Worm (Caenorhabditis elegans) whole organism, L1 larva: ENCODE measurements around the gene ave-1.

Experiments used
- C16A3.4 ChIP-seq: fragments of 150-350 bp; optimal IDR thresholded peaks from 2 replicates; lab custom pipeline; 2014; ENCODE audit warnings: missing biosample characterization, missing genetic modification characterization
- F16B12.6 ChIP-seq: fragments of 150-350 bp; optimal IDR thresholded peaks from 2 replicates; lab custom pipeline; 2014; ENCODE audit warnings: missing biosample characterization, missing genetic modification characterization
- Y116A8C.19 ChIP-seq: sonication (generic microtip); optimal IDR thresholded peaks from 2 replicates; lab custom pipeline; 2016; ENCODE audit warnings: missing compliant biosample characterization, missing genetic modification characterization, borderline replicate concordance
- aha-1 ChIP-seq: fragments of 150-350 bp; optimal IDR thresholded peaks from 2 replicates; lab custom pipeline; 2014; ENCODE audit warnings: missing biosample characterization, missing genetic modification characterization
- alr-1 ChIP-seq: fragments of 200-800 bp; sonication (Bioruptor generic); optimal IDR thresholded peaks from 2 replicates; lab custom pipeline; 2018; ENCODE audit warnings: borderline replicate concordance, mild to moderate bottlenecking, missing genetic modification characterization, missing compliant biosample characterization
- blmp-1 ChIP-seq: fragments of 150-350 bp; optimal IDR thresholded peaks from 2 replicates; lab custom pipeline; 2014; ENCODE audit warnings: missing biosample characterization, missing genetic modification characterization
- ceh-8 ChIP-seq: fragments of 200-800 bp; sonication (Bioruptor generic); optimal IDR thresholded peaks from 2 replicates; lab custom pipeline; 2018; ENCODE audit warnings: mild to moderate bottlenecking, missing genetic modification characterization, moderate library complexity, missing compliant biosample characterization
- ceh-82 ChIP-seq, 3 experiments: fragments of 150-350 bp in 1 of 3; sonication (generic microtip) in 2 of 3; optimal IDR thresholded peaks; 2 replicates each; lab custom pipeline; 2014 to 2017; ENCODE audit warnings: missing biosample characterization in 3 of 3, missing genetic modification characterization in 3 of 3
- dpl-1 ChIP-seq, 3 experiments: fragments of 150-350 bp in 2 of 3; sonication (generic microtip) in 1 of 3; optimal IDR thresholded peaks; 2 replicates each; lab custom pipeline; 2014 to 2017; ENCODE audit warnings: missing biosample characterization in 3 of 3, missing genetic modification characterization in 3 of 3, missing genetic modification reagents in 3 of 3
- efl-1 ChIP-seq, 4 experiments: fragments of 150-350 bp; optimal IDR thresholded peaks in 3 of 4; peaks in 1 of 4; 1 replicate in 1 of 4; 2 replicates in 3 of 4; lab custom pipeline; 2014; ENCODE audit warnings: missing biosample characterization in 2 of 4, missing genetic modification characterization in 2 of 4, missing genetic modification reagents in 2 of 4
- efl-3 ChIP-seq: fragments of 200-800 bp; sonication (Bioruptor generic); optimal IDR thresholded peaks from 2 replicates; lab custom pipeline; 2018; ENCODE audit warnings: mild to moderate bottlenecking, missing genetic modification characterization, missing compliant biosample characterization
- ets-5 ChIP-seq: fragments of 200-800 bp; sonication (Bioruptor generic); IDR thresholded peaks from 2 replicates; pipeline ENCODE4 v1.3.6; 2022; ENCODE audit warnings: missing genetic modification characterization, missing compliant biosample characterization
- fkh-10 ChIP-seq: sonication (generic microtip); optimal IDR thresholded peaks from 2 replicates; lab custom pipeline; 2017; ENCODE audit warnings: missing biosample characterization, missing genetic modification reagents, missing genetic modification characterization
- grh-1 ChIP-seq: fragments of 200-800 bp; sonication (Bioruptor generic); IDR thresholded peaks from 2 replicates; pipeline ENCODE4 v1.3.6; 2022; ENCODE audit warnings: missing genetic modification reagents, missing genetic modification characterization, missing compliant biosample characterization
- hpl-2 ChIP-seq: fragments of 150-350 bp; optimal IDR thresholded peaks from 2 replicates; lab custom pipeline; 2014; ENCODE audit warnings: missing biosample characterization, missing genetic modification reagents, missing genetic modification characterization
- isw-1 ChIP-seq: fragments of 200-800 bp; sonication (Bioruptor generic); IDR thresholded peaks from 2 replicates; pipeline ENCODE4 v1.3.6; 2022; ENCODE audit warnings: missing genetic modification characterization, missing compliant biosample characterization
- jun-1 ChIP-seq: fragments of 150-350 bp; optimal IDR thresholded peaks from 2 replicates; lab custom pipeline; 2014; ENCODE audit warnings: missing biosample characterization, missing genetic modification reagents, missing genetic modification characterization
- lin-13 ChIP-seq: fragments of 150-350 bp; optimal IDR thresholded peaks from 2 replicates; lab custom pipeline; 2014; ENCODE audit warnings: missing biosample characterization, missing genetic modification reagents, missing genetic modification characterization
- lin-14 ChIP-seq: fragments of 200-800 bp; sonication (Bioruptor generic); optimal IDR thresholded peaks from 2 replicates; lab custom pipeline; 2018; ENCODE audit warnings: mild to moderate bottlenecking, missing genetic modification characterization, moderate library complexity, missing compliant biosample characterization
- lin-15B ChIP-seq: fragments of 150-350 bp; sonication (generic microtip); optimal IDR thresholded peaks from 3 replicates; lab custom pipeline; 2014; ENCODE audit warnings: missing biosample characterization, missing genetic modification characterization
- lin-35 ChIP-seq, 2 experiments: fragments of 150-350 bp; optimal IDR thresholded peaks; 2 replicates each; lab custom pipeline; 2014; ENCODE audit warnings: missing biosample characterization in 2 of 2, missing genetic modification characterization in 2 of 2, missing genetic modification reagents in 2 of 2
- lin-39 ChIP-seq: fragments of 150-350 bp; optimal IDR thresholded peaks from 2 replicates; lab custom pipeline; 2014; ENCODE audit warnings: missing biosample characterization, missing genetic modification reagents, missing genetic modification characterization
- lir-3 ChIP-seq: sonication (generic microtip); optimal IDR thresholded peaks from 2 replicates; lab custom pipeline; 2016; ENCODE audit warnings: mild to moderate bottlenecking, missing genetic modification characterization, moderate library complexity, missing compliant biosample characterization; ENCODE audit not compliant: poor library complexity
- lsy-2 ChIP-seq, 2 experiments: fragments of 150-350 bp; optimal IDR thresholded peaks; 2 replicates each; lab custom pipeline; 2014; ENCODE audit warnings: missing biosample characterization in 2 of 2, missing genetic modification characterization in 2 of 2
- mab-9 ChIP-seq: fragments of 200-800 bp; sonication (Bioruptor generic); IDR thresholded peaks from 2 replicates; pipeline ENCODE4 v1.3.6; 2022; ENCODE audit warnings: missing genetic modification reagents, missing genetic modification characterization, missing compliant biosample characterization
- mep-1 ChIP-seq: fragments of 150-350 bp; optimal IDR thresholded peaks from 2 replicates; lab custom pipeline; 2014; ENCODE audit warnings: missing biosample characterization, missing genetic modification characterization
- nhr-11 ChIP-seq: fragments of 150-350 bp; optimal IDR thresholded peaks from 2 replicates; lab custom pipeline; 2014; ENCODE audit warnings: missing biosample characterization, missing genetic modification characterization
- nhr-19 ChIP-seq: fragments of 200-800 bp; sonication (Bioruptor generic); conservative IDR thresholded peaks from 2 replicates; pipeline ENCODE4 v1.3.6; 2022; ENCODE audit warnings: missing genetic modification characterization, missing compliant biosample characterization
- nhr-20 ChIP-seq: sonication (generic microtip); optimal IDR thresholded peaks from 2 replicates; lab custom pipeline; 2016; ENCODE audit warnings: mild to moderate bottlenecking, missing genetic modification characterization, missing compliant biosample characterization
- nhr-71 ChIP-seq: sonication (generic microtip); optimal IDR thresholded peaks from 2 replicates; lab custom pipeline; 2016; ENCODE audit warnings: mild to moderate bottlenecking, missing genetic modification characterization, moderate library complexity, missing compliant biosample characterization
- nhr-84 ChIP-seq: sonication (generic microtip); optimal IDR thresholded peaks from 2 replicates; lab custom pipeline; 2017; ENCODE audit warnings: missing biosample characterization, missing genetic modification characterization
- nhr-85 ChIP-seq: sonication (generic microtip); peaks from one replicate; lab custom pipeline; 2016; ENCODE audit warnings: missing genetic modification characterization, inconsistent platforms, missing compliant biosample characterization
- nhr-90 ChIP-seq: sonication (generic microtip); optimal IDR thresholded peaks from 2 replicates; lab custom pipeline; 2016; ENCODE audit warnings: mild to moderate bottlenecking, missing genetic modification characterization, missing compliant biosample characterization; ENCODE audit not compliant: poor library complexity
- pag-3 ChIP-seq: sonication (generic microtip); optimal IDR thresholded peaks from 2 replicates; lab custom pipeline; 2017; ENCODE audit warnings: missing genetic modification characterization, mild to moderate bottlenecking, missing compliant biosample characterization, antibody characterized with exemption, borderline replicate concordance; ENCODE audit not compliant: insufficient read depth
- pqm-1 ChIP-seq: sonication (generic microtip); optimal IDR thresholded peaks from 3 replicates; lab custom pipeline; 2017; ENCODE audit warnings: missing biosample characterization, missing genetic modification characterization
- snu-23 ChIP-seq: sonication (generic microtip); optimal IDR thresholded peaks from 2 replicates; lab custom pipeline; 2016; ENCODE audit warnings: missing genetic modification characterization, missing compliant biosample characterization
- sox-4 ChIP-seq: sonication (generic microtip); optimal IDR thresholded peaks from 2 replicates; lab custom pipeline; 2016; ENCODE audit warnings: missing genetic modification characterization, missing compliant biosample characterization
- sup-37 ChIP-seq: fragments of 200-800 bp; sonication (Bioruptor generic); optimal IDR thresholded peaks from 2 replicates; lab custom pipeline; 2018; ENCODE audit warnings: mild to moderate bottlenecking, missing genetic modification characterization, missing compliant biosample characterization
- swsn-7 ChIP-seq: sonication (generic microtip); optimal IDR thresholded peaks from 2 replicates; lab custom pipeline; 2016; ENCODE audit warnings: missing genetic modification characterization, missing compliant biosample characterization
- tbx-2 ChIP-seq: sonication (generic microtip); optimal IDR thresholded peaks from 2 replicates; lab custom pipeline; 2016; ENCODE audit warnings: missing genetic modification characterization, missing compliant biosample characterization
- tlp-1 ChIP-seq: fragments of 150-350 bp; optimal IDR thresholded peaks from 2 replicates; lab custom pipeline; 2014; ENCODE audit warnings: missing biosample characterization, missing genetic modification characterization
- unc-130 ChIP-seq: fragments of 150-350 bp; optimal IDR thresholded peaks from 2 replicates; lab custom pipeline; 2017; ENCODE audit warnings: missing biosample characterization, missing genetic modification characterization, inconsistent platforms
- unc-62 ChIP-seq: fragments of 150-350 bp; optimal IDR thresholded peaks from 2 replicates; lab custom pipeline; 2014; ENCODE audit warnings: missing biosample characterization, missing genetic modification reagents, missing genetic modification characterization
- unc-98 ChIP-seq: fragments of 200-800 bp; sonication (Bioruptor generic); IDR thresholded peaks from 2 replicates; pipeline ENCODE4 v1.3.6; 2022; ENCODE audit warnings: missing genetic modification characterization, missing compliant biosample characterization
- xbp-1 ChIP-seq: sonication (generic microtip); optimal IDR thresholded peaks from 2 replicates; lab custom pipeline; 2016; ENCODE audit warnings: missing genetic modification characterization, missing compliant biosample characterization
- zag-1 ChIP-seq: fragments of 150-350 bp; optimal IDR thresholded peaks from 2 replicates; lab custom pipeline; 2014; ENCODE audit warnings: missing biosample characterization, missing genetic modification characterization
- ztf-11 ChIP-seq, 2 experiments: sonication (generic microtip); optimal IDR thresholded peaks; 2 replicates each; lab custom pipeline; 2016 to 2017; ENCODE audit warnings: missing genetic modification characterization in 2 of 2, missing biosample characterization in 1 of 2, missing compliant biosample characterization in 1 of 2

The ave-1 gene

ce11 chrIII:1534431-1534830, 38.7 kb upstream of the ave-1 start:
- TF ChIP-seq efl-1 (optimal IDR thresholded peaks at IDR 0.05; lab: Kevin White, UChicago), result no peak
- peak; percentile 8 to 45 for TF ChIP-seq efl-1 (GFP tag; optimal IDR thresholded peaks at IDR 0.05 in 1 of 2; lab: Kevin White, UChicago)
- TF ChIP-seq ets-5, result no peak

- TF ChIP-seq Y116A8C.19 (tag; lab: Kevin White, UChicago), result no peak
- peak; percentile 4 for TF ChIP-seq xbp-1
- peak; percentile 18 for TF ChIP-seq lin-14 (GFP tag; lab: Kevin White, UChicago)
- TF ChIP-seq nhr-85 (tag; lab: Kevin White, UChicago), result peak; percentile 53
- TF ChIP-seq mep-1, result peak; percentile 66
- peak; percentile 47 for TF ChIP-seq lin-13 (GFP tag; lab: Kevin White, UChicago)
- no peak for TF ChIP-seq ets-5
- TF ChIP-seq nhr-71 (tag; lab: Kevin White, UChicago), result no peak
- no peak for TF ChIP-seq ceh-8 (GFP tag; lab: Kevin White, UChicago)
- TF ChIP-seq lin-39 (tag; lab: Kevin White, UChicago), result peak; percentile 3
- no peak for TF ChIP-seq nhr-90 (tag; lab: Kevin White, UChicago)
- TF ChIP-seq ztf-11 (tag; optimal IDR thresholded peaks at IDR 0.05; lab: Kevin White, UChicago), result no peak
- peak; percentile 16 to 43 (median 32) for TF ChIP-seq ceh-82 (tag; optimal IDR thresholded peaks at IDR 0.05; lab: Kevin White, UChicago)
- TF ChIP-seq blmp-1 (tag; lab: Kevin White, UChicago), result peak; percentile 7
- TF ChIP-seq tlp-1 (tag; lab: Kevin White, UChicago), result no peak
- TF ChIP-seq unc-62 (GFP tag; lab: Kevin White, UChicago), result no peak
- TF ChIP-seq swsn-7 (tag; lab: Kevin White, UChicago), result peak; percentile 33
- peak; percentile 69 for TF ChIP-seq unc-130
- TF ChIP-seq C16A3.4, result peak; percentile 49
- peak; percentile 57 to 69 for TF ChIP-seq lsy-2 (tag; optimal IDR thresholded peaks at IDR 0.05; lab: Kevin White, UChicago)
- TF ChIP-seq grh-1 (GFP tag; lab: Robert Waterston, UW), result no peak
- TF ChIP-seq F16B12.6 (tag; lab: Kevin White, UChicago), result peak; percentile 34
- TF ChIP-seq snu-23 (GFP tag; lab: Kevin White, UChicago), result peak; percentile 58
- TF ChIP-seq efl-1 (optimal IDR thresholded peaks at IDR 0.05; lab: Kevin White, UChicago), result peak; percentile 62 to 74
- TF ChIP-seq efl-1 (GFP tag; optimal IDR thresholded peaks at IDR 0.05 in 1 of 2; lab: Kevin White, UChicago), result peak; percentile 67 to 97
- peak; percentile 21 for TF ChIP-seq isw-1 (GFP tag; lab: Robert Waterston, UW)
- TF ChIP-seq lin-15B (tag; lab: Kevin White, UChicago), result peak; percentile 56
- 0 out of 2 replicates have a peak, but pooled peaks have one; percentile 19 for TF ChIP-seq nhr-19
- peak; percentile 27 for TF ChIP-seq nhr-20 (tag; lab: Kevin White, UChicago)
- peak; percentile 7 for TF ChIP-seq fkh-10 (GFP tag; lab: Kevin White, UChicago)
- peak; percentile 36 to 48 for TF ChIP-seq lin-35 (GFP tag; optimal IDR thresholded peaks at IDR 0.05; lab: Kevin White, UChicago)
- 0 out of 2 replicates have a peak, but pooled peaks have one; percentile 0 for TF ChIP-seq unc-98 (GFP tag; lab: Robert Waterston, UW)
- peak; percentile 55 to 67 (median 60) for TF ChIP-seq dpl-1 (GFP tag; optimal IDR thresholded peaks at IDR 0.05; lab: Kevin White, UChicago)
- TF ChIP-seq, all 84 proteins: peak for 23
These were observed 37.8 kb upstream of the ave-1 start, which contains the start of gene mtg-1 for ce11 chrIII:1533615-1534014. Gene mtg-1, plus strand, starts transcription at chrIII:1533774.

- TF ChIP-seq lir-3 (tag; lab: Kevin White, UChicago) (no peak), tbx-2 (tag; lab: Kevin White, UChicago) (peak; percentile 36), blmp-1 (tag; lab: Kevin White, UChicago) (peak; percentile 12), ceh-82 (tag; optimal IDR thresholded peaks at IDR 0.05; lab: Kevin White, UChicago) (peak in 2 of 3 experiments; percentile 14 to 70), pqm-1 (tag; lab: Kevin White, UChicago) (no peak), nhr-11 (tag; lab: Kevin White, UChicago) (no peak), ceh-8 (GFP tag; lab: Kevin White, UChicago) (no peak), sox-4 (tag; lab: Kevin White, UChicago) (no peak), hpl-2 (GFP tag; lab: Kevin White, UChicago) (no peak), aha-1 (tag; lab: Kevin White, UChicago) (no peak), jun-1 (tag; lab: Kevin White, UChicago) (no peak), efl-3 (GFP tag; lab: Kevin White, UChicago) (no peak), alr-1 (tag; lab: Kevin White, UChicago) (no peak), zag-1 (tag; lab: Kevin White, UChicago) (no peak), pag-3 (tag; lab: Kevin White, UChicago) (no peak), sup-37 (GFP tag; lab: Kevin White, UChicago) (no peak), nhr-84 (tag; lab: Kevin White, UChicago) (no peak), mab-9 (GFP tag; lab: Robert Waterston, UW) (no peak)
These were observed 37.1 kb upstream of the ave-1 start, which contains the start of gene snf-6 for ce11 chrIII:1532777-1533473. Gene snf-6, minus strand, starts transcription at chrIII:1532827.
